Worm (Caenorhabditis elegans): ENCODE results near the gene C39D10.2.

DNA sequence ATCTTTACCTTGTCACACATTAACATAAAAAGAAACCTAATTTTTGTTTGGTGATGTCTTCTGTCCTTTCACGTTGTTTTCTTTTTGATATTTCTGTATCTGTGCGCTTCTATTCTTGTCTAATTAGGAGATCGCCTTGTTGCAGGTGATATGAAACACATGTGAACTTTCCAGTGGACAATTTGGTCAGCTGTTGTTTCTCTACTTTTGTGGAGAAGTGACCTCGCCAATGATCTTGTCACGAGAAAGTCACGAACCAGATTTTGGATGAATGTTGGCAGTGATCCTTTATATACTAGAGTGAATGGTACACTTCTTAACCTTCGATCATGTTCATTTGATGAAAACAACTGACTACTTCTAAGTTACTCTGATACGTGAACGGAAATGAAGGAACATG, 43.4 kb downstream of the C39D10.2 start:
- no peak for TF ChIP-seq zip-2 (tag; optimal IDR thresholded peaks at IDR 0.05)
- no peak for TF ChIP-seq nhr-77 (tag; optimal IDR thresholded peaks at IDR 0.05)
- no peak for TF ChIP-seq mdl-1 (tag; optimal IDR thresholded peaks at IDR 0.05)

Measured in whole organism, L4 larva.